Worm (Caenorhabditis elegans) whole organism, young adult: Measurements from ENCODE around the gene C04G2.10.

ENCODE experiments used
- C06A6.2 ChIP-seq: fragments of 200-800 bp; sonication (Bioruptor generic); conservative IDR thresholded peaks from 2 replicates; pipeline ENCODE4 v1.3.6; 2022; ENCODE audit warnings: missing genetic modification characterization, missing compliant biosample characterization
- F22D6.2 ChIP-seq: sonication (generic microtip); optimal IDR thresholded peaks from 2 replicates; lab custom pipeline; 2016; ENCODE audit warnings: mild to moderate bottlenecking, missing genetic modification characterization, missing compliant biosample characterization
- F37B4.10 ChIP-seq: fragments of 200-800 bp; sonication (Bioruptor generic); IDR thresholded peaks from 2 replicates; pipeline ENCODE4 v1.3.6; 2022; ENCODE audit warnings: missing genetic modification characterization, missing compliant biosample characterization
- F39B2.1 ChIP-seq: fragments of 200-800 bp; sonication (Bioruptor generic); IDR thresholded peaks from 2 replicates; pipeline ENCODE4 v1.3.6; 2022; ENCODE audit warnings: missing genetic modification reagents, missing genetic modification characterization, missing compliant biosample characterization
- F49E8.2 ChIP-seq: sonication (generic microtip); optimal IDR thresholded peaks from 3 replicates; lab custom pipeline; 2017; ENCODE audit warnings: missing genetic modification characterization, mild to moderate bottlenecking, missing compliant biosample characterization, antibody characterized with exemption, moderate library complexity; ENCODE audit not compliant: insufficient read depth
- F57A8.1 ChIP-seq: fragments of 200-800 bp; sonication (Bioruptor generic); optimal IDR thresholded peaks from 2 replicates; lab custom pipeline; 2018; ENCODE audit warnings: mild to moderate bottlenecking, missing genetic modification characterization, moderate library complexity, missing compliant biosample characterization
- F57C9.4 ChIP-seq: sonication (generic microtip); optimal IDR thresholded peaks from 2 replicates; lab custom pipeline; 2017; ENCODE audit warnings: mild to moderate bottlenecking, missing genetic modification characterization, missing compliant biosample characterization
- K11D2.4 ChIP-seq: fragments of 200-800 bp; sonication (Bioruptor generic); IDR thresholded peaks from 2 replicates; pipeline ENCODE4 v1.3.6; 2022; ENCODE audit warnings: missing genetic modification reagents, missing genetic modification characterization, missing compliant biosample characterization
- Y56A3A.18 ChIP-seq: fragments of 200-800 bp; sonication (Bioruptor generic); IDR thresholded peaks from 2 replicates; pipeline ENCODE4 v1.3.6; 2022; ENCODE audit warnings: missing genetic modification reagents, missing genetic modification characterization, missing compliant biosample characterization
- attf-3 ChIP-seq: fragments of 200-800 bp; sonication (Bioruptor generic); conservative IDR thresholded peaks from 2 replicates; pipeline ENCODE4 v1.3.6; 2022; ENCODE audit warnings: missing genetic modification reagents, missing genetic modification characterization, missing compliant biosample characterization
- bed-2 ChIP-seq: fragments of 200-800 bp; sonication (Bioruptor generic); IDR thresholded peaks from 2 replicates; pipeline ENCODE4 v1.3.6; 2022; ENCODE audit warnings: missing genetic modification reagents, missing genetic modification characterization, missing compliant biosample characterization
- ceh-100 ChIP-seq: fragments of 200-800 bp; sonication (Bioruptor generic); IDR thresholded peaks from 2 replicates; pipeline ENCODE4 v1.3.6; 2022; ENCODE audit warnings: missing genetic modification reagents, missing genetic modification characterization, missing compliant biosample characterization
- ceh-40 ChIP-seq: fragments of 200-800 bp; sonication (Bioruptor generic); IDR thresholded peaks from 2 replicates; pipeline ENCODE4 v1.3.6; 2022; ENCODE audit warnings: missing genetic modification characterization, missing compliant biosample characterization
- ceh-79 ChIP-seq: sonication (generic microtip); optimal IDR thresholded peaks from 2 replicates; lab custom pipeline; 2017; ENCODE audit warnings: mild to moderate bottlenecking, missing genetic modification characterization, missing compliant biosample characterization
- chd-7 ChIP-seq: sonication (generic microtip); optimal IDR thresholded peaks from 2 replicates; lab custom pipeline; 2016; ENCODE audit warnings: mild to moderate bottlenecking, missing genetic modification characterization, moderate library complexity, missing compliant biosample characterization
- dox-1 ChIP-seq: fragments of 200-800 bp; sonication (Bioruptor generic); IDR thresholded peaks from 2 replicates; pipeline ENCODE4 v1.3.6; 2022; ENCODE audit warnings: missing genetic modification reagents, missing genetic modification characterization, missing compliant biosample characterization
- egl-18 ChIP-seq: fragments of 200-800 bp; sonication (Bioruptor generic); IDR thresholded peaks from 2 replicates; pipeline ENCODE4 v1.3.6; 2022; ENCODE audit warnings: missing genetic modification reagents, missing genetic modification characterization, missing compliant biosample characterization
- egl-44 ChIP-seq: fragments of 200-800 bp; sonication (Bioruptor generic); IDR thresholded peaks from 2 replicates; pipeline ENCODE4 v1.3.6; 2022; ENCODE audit warnings: missing genetic modification reagents, missing genetic modification characterization, missing compliant biosample characterization
- egrh-3 ChIP-seq: fragments of 200-800 bp; sonication (Bioruptor generic); IDR thresholded peaks from 2 replicates; pipeline ENCODE4 v1.3.6; 2022; ENCODE audit warnings: missing genetic modification reagents, missing genetic modification characterization, missing compliant biosample characterization
- him-1 ChIP-seq: sonication (generic microtip); optimal IDR thresholded peaks from 2 replicates; lab custom pipeline; 2016; ENCODE audit warnings: missing genotype, missing genetic modification reagents, missing genetic modification characterization, missing compliant biosample characterization
- lin-35 ChIP-seq, 3 experiments: fragments of 150-350 bp in 2 of 3; sonication (generic microtip) in 1 of 3; optimal IDR thresholded peaks; 2 replicates each; lab custom pipeline; 2014 to 2018; ENCODE audit warnings: missing biosample characterization in 3 of 3, missing genetic modification characterization in 3 of 3, missing genetic modification reagents in 3 of 3
- lin-54 ChIP-seq: fragments of 200-800 bp; sonication (Bioruptor generic); optimal IDR thresholded peaks from 2 replicates; lab custom pipeline; 2018; ENCODE audit warnings: mild to moderate bottlenecking, missing genetic modification characterization, missing compliant biosample characterization
- lir-1 ChIP-seq: fragments of 200-800 bp; sonication (Bioruptor generic); conservative IDR thresholded peaks from 2 replicates; pipeline ENCODE4 v1.3.6; 2022; ENCODE audit warnings: missing genetic modification reagents, missing genetic modification characterization, missing compliant biosample characterization
- lsy-27 ChIP-seq: sonication (generic microtip); optimal IDR thresholded peaks from 2 replicates; lab custom pipeline; 2017; ENCODE audit warnings: missing genetic modification characterization, mild to moderate bottlenecking, missing compliant biosample characterization, antibody characterized with exemption, missing genotype, borderline replicate concordance; ENCODE audit not compliant: insufficient read depth
- madf-3 ChIP-seq: fragments of 200-800 bp; sonication (Bioruptor generic); IDR thresholded peaks from 2 replicates; pipeline ENCODE4 v1.3.6; 2022; ENCODE audit warnings: missing genetic modification reagents, missing genetic modification characterization, missing compliant biosample characterization
- madf-6 ChIP-seq: fragments of 200-800 bp; sonication (Bioruptor generic); IDR thresholded peaks from 2 replicates; pipeline ENCODE4 v1.3.6; 2022; ENCODE audit warnings: missing genetic modification reagents, missing genetic modification characterization, missing compliant biosample characterization
- madf-8 ChIP-seq: fragments of 200-800 bp; sonication (Bioruptor generic); conservative IDR thresholded peaks from 2 replicates; pipeline ENCODE4 v1.3.6; 2022; ENCODE audit warnings: missing genetic modification reagents, missing genetic modification characterization, missing compliant biosample characterization
- mxl-1 ChIP-seq: sonication (generic microtip); optimal IDR thresholded peaks from 2 replicates; lab custom pipeline; 2016; ENCODE audit warnings: missing genetic modification characterization, missing compliant biosample characterization
- nfyb-1 ChIP-seq: fragments of 200-800 bp; sonication (Bioruptor generic); IDR thresholded peaks from 2 replicates; pipeline ENCODE4 v1.3.6; 2022; ENCODE audit warnings: missing genetic modification reagents, missing genetic modification characterization, missing compliant biosample characterization
- nhr-27 ChIP-seq: fragments of 200-800 bp; sonication (Bioruptor generic); optimal IDR thresholded peaks from 2 replicates; lab custom pipeline; 2018; ENCODE audit warnings: mild to moderate bottlenecking, missing genetic modification characterization, moderate library complexity, missing compliant biosample characterization
- nhr-90 ChIP-seq: sonication (generic microtip); optimal IDR thresholded peaks from 2 replicates; lab custom pipeline; 2016; ENCODE audit warnings: missing genotype, mild to moderate bottlenecking, missing genetic modification characterization, missing compliant biosample characterization
- snpc-1.1 ChIP-seq: sonication (generic microtip); optimal IDR thresholded peaks from 2 replicates; lab custom pipeline; 2017; ENCODE audit warnings: missing genetic modification characterization, mild to moderate bottlenecking, missing compliant biosample characterization, antibody characterized with exemption, moderate library complexity, missing genotype, missing genetic modification reagents; ENCODE audit not compliant: insufficient read depth
- snpc-4 ChIP-seq, 5 experiments: fragments of 150-350 bp in 1 of 5; sonication (generic microtip) in 4 of 5; optimal IDR thresholded peaks; 2 replicates each; lab custom pipeline; 2014 to 2018; ENCODE audit warnings: missing genetic modification characterization in 5 of 5, missing biosample characterization in 3 of 5, antibody characterized with exemption in 2 of 5, mild to moderate bottlenecking in 2 of 5, missing compliant biosample characterization in 2 of 5, missing genotype in 2 of 5, moderate library complexity in 2 of 5, missing genetic modification reagents in 1 of 5
- ztf-18 ChIP-seq: sonication (generic microtip); optimal IDR thresholded peaks from 2 replicates; lab custom pipeline; 2016; ENCODE audit warnings: missing genotype, mild to moderate bottlenecking, missing genetic modification characterization, missing compliant biosample characterization
- ztf-28 ChIP-seq: fragments of 200-800 bp; sonication (Bioruptor generic); IDR thresholded peaks from 2 replicates; pipeline ENCODE4 v1.3.6; 2022; ENCODE audit warnings: missing genetic modification reagents, missing genetic modification characterization, missing compliant biosample characterization

The C04G2.10 gene

DNA sequence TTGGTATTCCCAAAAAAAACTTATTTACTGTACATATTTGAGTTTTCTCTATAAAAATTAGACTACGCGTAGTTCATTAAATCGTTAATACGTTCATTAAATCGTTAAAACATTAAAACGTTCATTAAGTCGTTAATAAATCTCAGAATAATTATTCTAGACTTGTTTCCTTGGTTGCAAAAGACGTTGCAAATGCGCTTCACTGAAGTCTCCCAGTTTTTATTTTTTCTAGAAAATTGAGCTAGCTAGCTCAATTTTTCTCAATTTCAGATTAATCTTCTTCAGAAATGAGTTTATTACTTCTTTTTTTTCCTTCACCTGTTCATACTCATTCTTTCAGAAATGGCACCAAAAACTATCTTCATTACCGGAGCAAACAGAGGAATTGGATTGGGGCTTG lies 29.7 kb downstream of the C04G2.10 start:
- peak; percentile 60 for TF ChIP-seq madf-8
- peak; percentile 76 for TF ChIP-seq madf-6 (GFP tag; lab: Robert Waterston, UW)
- no peak for TF ChIP-seq lin-35 (GFP tag; optimal IDR thresholded peaks at IDR 0.05; lab: Kevin White, UChicago)
- TF ChIP-seq dox-1 (GFP tag; lab: Robert Waterston, UW) = no peak

ce11 chrIV:10146885-10147284 lies 31.6 kb downstream of the C04G2.10 start, which contains the start of gene T14G10.8:
T14G10.8 (minus strand) TSS chrIV:10146985.
- TF ChIP-seq bed-2 (GFP tag; lab: Robert Waterston, UW) (no peak), F22D6.2 (no peak), C06A6.2 (no peak), ceh-100 (GFP tag; lab: Robert Waterston, UW) (no peak), egrh-3 (GFP tag; lab: Robert Waterston, UW) (no peak), snpc-1.1 (tag; lab: Kevin White, UChicago) (no peak), K11D2.4 (no peak), F37B4.10 (GFP tag; lab: Robert Waterston, UW) (no peak), nhr-90 (tag; lab: Kevin White, UChicago) (no peak), ceh-40 (no peak), ztf-28 (GFP tag; lab: Robert Waterston, UW) (no peak), F57A8.1 (no peak), lin-54 (GFP tag; lab: Kevin White, UChicago) (no peak), him-1 (tag; lab: Kevin White, UChicago) (no peak), attf-3 (GFP tag; lab: Robert Waterston, UW) (no peak), Y56A3A.18 (GFP tag; lab: Robert Waterston, UW) (no peak)

DNA sequence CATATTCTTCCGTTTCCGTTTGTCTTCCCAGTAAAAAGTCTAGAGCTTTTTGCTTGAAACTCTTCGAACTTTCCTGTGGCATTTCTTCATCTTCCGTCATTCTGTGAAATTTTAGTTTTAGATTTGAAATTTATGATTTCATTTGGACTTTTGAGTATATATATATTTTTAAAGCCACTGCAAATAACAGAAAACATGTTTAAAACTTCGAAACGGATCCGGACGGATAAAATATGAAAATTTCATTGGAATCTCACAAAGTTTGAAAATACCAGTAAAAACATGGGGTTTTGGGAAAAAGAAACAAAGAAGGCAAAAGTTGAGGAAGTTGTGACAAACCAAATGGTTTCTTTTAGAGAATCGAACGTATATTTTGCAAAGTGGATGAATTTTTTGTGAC lies 33.7 kb downstream of the C04G2.10 start, which contains the start of gene pigs-1:
TSS of gene pigs-1 (minus strand) at position 101 of the 400 bp plus-strand sequence.
- no peak for TF ChIP-seq F39B2.1 (GFP tag; lab: Robert Waterston, UW)
- no peak for TF ChIP-seq snpc-4 (GFP tag; optimal IDR thresholded peaks at IDR 0.05; lab: Kevin White, UChicago)
- no peak for TF ChIP-seq snpc-4 (tag; optimal IDR thresholded peaks at IDR 0.05; lab: Kevin White, UChicago)
- no peak for TF ChIP-seq nhr-27 (tag; lab: Kevin White, UChicago)
- TF ChIP-seq lsy-27 = no peak
- TF ChIP-seq nfyb-1 (GFP tag; lab: Robert Waterston, UW) = no peak
- TF ChIP-seq egl-18 (GFP tag; lab: Robert Waterston, UW) = no peak
- TF ChIP-seq F57A8.1 = no peak
- no peak for TF ChIP-seq dox-1 (GFP tag; lab: Robert Waterston, UW)
- no peak for TF ChIP-seq mxl-1
- TF ChIP-seq F49E8.2 (tag; lab: Kevin White, UChicago) = no peak
- TF ChIP-seq lir-1 (GFP tag; lab: Robert Waterston, UW) = no peak
- TF ChIP-seq ztf-18 (tag; lab: Kevin White, UChicago) = no peak
- no peak for TF ChIP-seq chd-7 (tag; lab: Kevin White, UChicago)
- no peak for TF ChIP-seq madf-3
- TF ChIP-seq egl-44 = no peak
- no peak for TF ChIP-seq ceh-79
- no peak for TF ChIP-seq F57C9.4 (tag; lab: Kevin White, UChicago)
